Worm (Caenorhabditis elegans): ENCODE measurements around the gene cept-2.

Gene cept-2

ce11 chrV:14366487-14366962 lies 19.0 kb downstream of the cept-2 start (continued):
- TF ChIP-seq snpc-1.1 (tag; optimal IDR thresholded peaks at IDR 0.05; ENCODE audit: insufficient read depth) (no peak), F22D6.2 (tag; optimal IDR thresholded peaks at IDR 0.05) (no peak), mes-4 (tag; optimal IDR thresholded peaks at IDR 0.05) (no peak), ztf-3 (GFP tag; optimal IDR thresholded peaks at IDR 0.05) (no peak), tbp1 (GFP tag; optimal IDR thresholded peaks at IDR 0.05) (peak; percentile 34), chd-7 (tag; optimal IDR thresholded peaks at IDR 0.05) (peak; percentile 41), mxl-1 (tag; optimal IDR thresholded peaks at IDR 0.05) (no peak), mcd-1 (GFP tag; IDR thresholded peaks at IDR 0.05) (peak; percentile 60), Y53F4B.3 (GFP tag; IDR thresholded peaks at IDR 0.05) (no peak), unc-130 (GFP tag; optimal IDR thresholded peaks at IDR 0.05) (no peak), egrh-3 (GFP tag; IDR thresholded peaks at IDR 0.05) (peak; percentile 86), dox-1 (GFP tag; IDR thresholded peaks at IDR 0.05) (0 out of 2 replicates have a peak, but pooled peaks have one; percentile 39), ztf-18 (tag; optimal IDR thresholded peaks at IDR 0.05) (peak; percentile 36), F39B2.1 (GFP tag; IDR thresholded peaks at IDR 0.05) (no peak), nfyb-1 (GFP tag; IDR thresholded peaks at IDR 0.05) (peak; percentile 39; the same call in 1 of the 2 replicates), gei-17 (GFP tag; optimal IDR thresholded peaks at IDR 0.05) (peak; percentile 40), hmg-20 (GFP tag; IDR thresholded peaks at IDR 0.05) (0 out of 2 replicates have a peak, but pooled peaks have one; percentile 34), hrde-1 (tag; optimal IDR thresholded peaks at IDR 0.05; ENCODE audit: borderline replicate concordance) (no peak), ztf-25 (GFP tag; IDR thresholded peaks at IDR 0.05) (no peak), C17E4.6 (GFP tag; IDR thresholded peaks at IDR 0.05) (no peak), F52B5.7 (tag; optimal IDR thresholded peaks at IDR 0.05) (peak; percentile 31), ekl-4 (GFP tag; IDR thresholded peaks at IDR 0.05) (no peak; the same call in 1 of the 2 replicates)

DNA sequence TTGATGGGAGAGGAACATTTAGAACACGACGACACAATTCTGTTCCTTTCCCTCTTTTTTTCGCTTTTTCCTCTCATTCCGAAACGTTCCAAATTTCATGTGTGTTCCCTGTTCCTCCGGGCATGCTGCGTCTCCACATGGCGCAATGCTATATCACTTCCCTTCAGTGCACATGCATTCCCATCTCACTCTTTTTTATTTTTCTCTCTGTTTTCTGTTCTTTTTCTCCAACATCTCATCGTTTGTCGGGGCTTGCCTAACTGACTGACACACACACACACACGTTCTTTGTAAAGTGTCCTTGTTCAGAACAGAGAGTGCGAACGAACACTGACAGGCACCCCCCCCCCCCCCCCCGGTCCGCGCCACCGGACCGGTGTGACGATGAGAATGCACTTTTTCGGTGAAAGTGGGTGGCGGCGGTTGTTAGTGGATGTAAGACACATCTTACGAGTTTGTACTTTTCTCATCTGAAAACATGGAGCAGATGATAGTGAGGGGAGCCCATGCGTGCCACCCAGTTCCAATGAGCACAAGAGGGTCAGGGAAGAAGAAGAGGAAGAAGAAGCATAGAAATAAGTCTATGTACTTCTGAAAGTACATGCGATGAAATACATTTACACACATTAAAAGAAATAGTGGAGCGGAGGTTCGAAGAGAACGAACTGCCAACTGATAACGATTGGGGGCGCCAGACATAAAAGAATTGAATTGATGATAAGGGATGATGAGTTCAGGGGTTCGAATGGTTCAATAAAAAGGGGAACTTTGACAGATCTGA lies 20.9 kb downstream of the cept-2 start:
- TF ChIP-seq B0336.3 (GFP tag; IDR thresholded peaks at IDR 0.05) (no peak), T07F8.4 (tag; optimal IDR thresholded peaks at IDR 0.05) (no peak), let-526 (GFP tag; IDR thresholded peaks at IDR 0.05) (no peak), bed-2 (GFP tag; IDR thresholded peaks at IDR 0.05) (no peak), lin-54 (GFP tag; optimal IDR thresholded peaks at IDR 0.05) (no peak), ztf-25 (GFP tag; IDR thresholded peaks at IDR 0.05) (no peak), chd-7 (tag; optimal IDR thresholded peaks at IDR 0.05) (peak; percentile 22), madf-3 (GFP tag; IDR thresholded peaks at IDR 0.05) (no peak), egrh-3 (GFP tag; IDR thresholded peaks at IDR 0.05) (peak; percentile 78; the same call in 1 of the 2 replicates), F22D6.2 (tag; optimal IDR thresholded peaks at IDR 0.05) (no peak), ccch-3 (GFP tag; optimal IDR thresholded peaks at IDR 0.05) (no peak), bed-1 (GFP tag; IDR thresholded peaks at IDR 0.05) (no peak), snpc-1.1 (tag; optimal IDR thresholded peaks at IDR 0.05; ENCODE audit: insufficient read depth) (no peak), him-1 (tag; optimal IDR thresholded peaks at IDR 0.05) (no peak), pbrm-1 (GFP tag; IDR thresholded peaks at IDR 0.05) (no peak), efl-1 (GFP tag; optimal IDR thresholded peaks at IDR 0.05) (no peak), F49E8.2 (tag; optimal IDR thresholded peaks at IDR 0.05; ENCODE audit: insufficient read depth) (no peak), gei-17 (GFP tag; optimal IDR thresholded peaks at IDR 0.05) (no peak), hlh-12 (tag; optimal IDR thresholded peaks at IDR 0.05) (no peak), Y53F4B.3 (GFP tag; IDR thresholded peaks at IDR 0.05) (no peak), tlf-1 (GFP tag; optimal IDR thresholded peaks at IDR 0.05) (no peak), tbp1 (GFP tag; optimal IDR thresholded peaks at IDR 0.05) (no peak), sptf-2 (GFP tag; optimal IDR thresholded peaks at IDR 0.05) (no peak), F52B5.7 (tag; optimal IDR thresholded peaks at IDR 0.05) (no peak), unc-130 (GFP tag; optimal IDR thresholded peaks at IDR 0.05) (no peak), ceh-58 (GFP tag; IDR thresholded peaks at IDR 0.05) (no peak), mcd-1 (GFP tag; IDR thresholded peaks at IDR 0.05) (0 out of 2 replicates have a peak, but pooled peaks have one; percentile 26), lin-35 (GFP tag; optimal IDR thresholded peaks at IDR 0.05) (peak in 1 of 3 experiments; percentile 40), rpc-1 (optimal IDR thresholded peaks at IDR 0.05) (no peak), rpc-1 (tag; optimal IDR thresholded peaks at IDR 0.05) (no peak), hmg-1.2 (GFP tag; IDR thresholded peaks at IDR 0.05) (peak; percentile 83), lin-26 (GFP tag; IDR thresholded peaks at IDR 0.05) (no peak), repo-1 (tag; optimal IDR thresholded peaks at IDR 0.05) (no peak), fkh-3 (tag; optimal IDR thresholded peaks at IDR 0.05) (no peak)
